Fruit fly (Drosophila melanogaster): ENCODE data around the gene dco.

dco gene

dm6 chr3R:31053784-31054221 lies 7.2 kb downstream of the dco start, which contains the start of gene Chchd3 (continued):
- TF ChIP-seq CG7928 (GFP tag; optimal IDR thresholded peaks at IDR 0.05), result peak; percentile 93
- TF ChIP-seq CG34422 (GFP tag; IDR thresholded peaks at IDR 0.05), result peak; percentile 54; the same call in 1 of the 3 replicates
- peak; percentile 74 for TF ChIP-seq Lhr (GFP tag; optimal IDR thresholded peaks at IDR 0.05)
- peak; percentile 8 for TF ChIP-seq Antp (GFP tag; optimal IDR thresholded peaks at IDR 0.05)
- peak; percentile 6 for TF ChIP-seq her (GFP tag; optimal IDR thresholded peaks at IDR 0.05)
- no peak for TF ChIP-seq NC2β (GFP tag; optimal IDR thresholded peaks at IDR 0.05)
- TF ChIP-seq nerfin-1 (tag; optimal IDR thresholded peaks at IDR 0.05), result peak; percentile 30
- no peak for TF ChIP-seq grn (GFP tag; optimal IDR thresholded peaks at IDR 0.05)
- peak; percentile 55 for TF ChIP-seq Hmr (GFP tag; optimal IDR thresholded peaks at IDR 0.05)
- no peak for TF ChIP-seq sim (GFP tag; IDR thresholded peaks at IDR 0.05)
- TF ChIP-seq p53 (GFP tag; optimal IDR thresholded peaks at IDR 0.05), result peak; percentile 5
- peak; percentile 83 for TF ChIP-seq E2f2 (GFP tag; IDR thresholded peaks at IDR 0.05)
- TF ChIP-seq CG2678 (tag; optimal IDR thresholded peaks at IDR 0.05), result no peak
- peak; percentile 59 for TF ChIP-seq CG14710 (tag; optimal IDR thresholded peaks at IDR 0.05)
- TF ChIP-seq CG30403 (GFP tag; optimal IDR thresholded peaks at IDR 0.05), result peak; percentile 22
- TF ChIP-seq pros (GFP tag; optimal IDR thresholded peaks at IDR 0.05), result peak; percentile 22
- TF ChIP-seq Lpt (GFP tag; optimal IDR thresholded peaks at IDR 0.05), result no peak
- TF ChIP-seq CG1603 (tag; optimal IDR thresholded peaks at IDR 0.05), result peak; percentile 67
- peak; percentile 87 for TF ChIP-seq stwl (tag; optimal IDR thresholded peaks at IDR 0.05)
- TF ChIP-seq kah (GFP tag; optimal IDR thresholded peaks at IDR 0.05), result no peak
- TF ChIP-seq CG1792 (GFP tag; optimal IDR thresholded peaks at IDR 0.05), result no peak
- no peak for TF ChIP-seq Sry-β (GFP tag; optimal IDR thresholded peaks at IDR 0.05)
- TF ChIP-seq CG13287 (GFP tag; IDR thresholded peaks at IDR 0.05; ENCODE audit: partially characterized antibody), result peak; percentile 54; the same call in 1 of the 2 replicates
- no peak for TF ChIP-seq CG12744 (GFP tag; optimal IDR thresholded peaks at IDR 0.05)
- TF ChIP-seq ase (GFP tag; IDR thresholded peaks at IDR 0.05), result no peak
- TF ChIP-seq twi (tag; optimal IDR thresholded peaks at IDR 0.05), result no peak
- TF ChIP-seq lmd (GFP tag; IDR thresholded peaks at IDR 0.05), result no peak
- TF ChIP-seq Trl (optimal IDR thresholded peaks at IDR 0.05), result peak in 1 of 2 experiments; percentile 18
- peak; percentile 2 for TF ChIP-seq Trl (GFP tag; optimal IDR thresholded peaks at IDR 0.05)
- TF ChIP-seq Ets97D (GFP tag; optimal IDR thresholded peaks at IDR 0.05), result peak; percentile 52
- TF ChIP-seq pzg (GFP tag; optimal IDR thresholded peaks at IDR 0.05), result peak; percentile 94
- TF ChIP-seq stc (GFP tag; IDR thresholded peaks at IDR 0.05), result no peak
- TF ChIP-seq Dref (GFP tag; IDR thresholded peaks at IDR 0.05), result peak; percentile 41
- TF ChIP-seq zfh1 (GFP tag; IDR thresholded peaks at IDR 0.05), result 0 out of 3 replicates have a peak, but pooled peaks have one; percentile 21
- TF ChIP-seq abd-A (tag; optimal IDR thresholded peaks at IDR 0.05), result no peak
- TF ChIP-seq CG3847 (GFP tag; IDR thresholded peaks at IDR 0.05), result peak; percentile 68
- TF ChIP-seq CG11085 (GFP tag; IDR thresholded peaks at IDR 0.05), result no peak
- peak; percentile 83 for TF ChIP-seq CG15514 (GFP tag; optimal IDR thresholded peaks at IDR 0.05)
- no peak for TF ChIP-seq CG5180 (GFP tag; optimal IDR thresholded peaks at IDR 0.05)
- TF ChIP-seq Sry-δ (GFP tag; optimal IDR thresholded peaks at IDR 0.05), result peak; percentile 67
- TF ChIP-seq CG3995 (GFP tag; optimal IDR thresholded peaks at IDR 0.05), result peak; percentile 73
- no peak for TF ChIP-seq caup (GFP tag; optimal IDR thresholded peaks at IDR 0.05; ENCODE audit: severe bottlenecking)
- TF ChIP-seq Hr51 (GFP tag; optimal IDR thresholded peaks at IDR 0.05), result peak in 1 of 2 experiments; percentile 35
- peak; percentile 6 for TF ChIP-seq sug (tag; optimal IDR thresholded peaks at IDR 0.05)
- TF ChIP-seq Bdp1 (GFP tag; optimal IDR thresholded peaks at IDR 0.05), result peak; percentile 8
- peak; percentile 79 for TF ChIP-seq Sin3A (optimal IDR thresholded peaks at IDR 0.05)
- peak; percentile 38 for TF ChIP-seq HmgZ (tag; optimal IDR thresholded peaks at IDR 0.05)
- TF ChIP-seq CG9932 (GFP tag; IDR thresholded peaks at IDR 0.05), result peak; percentile 48
- peak; percentile 66 for TF ChIP-seq CG4617 (GFP tag; optimal IDR thresholded peaks at IDR 0.05; ENCODE audit: borderline replicate concordance)
- peak; percentile 86 for TF ChIP-seq sens (GFP tag)
- TF ChIP-seq Myb (GFP tag; optimal IDR thresholded peaks at IDR 0.05), result peak; percentile 40
- TF ChIP-seq lilli (GFP tag; optimal IDR thresholded peaks at IDR 0.05), result peak; percentile 15
